Worm (Caenorhabditis elegans): ENCODE measurements around the gene pdfr-1.

Gene pdfr-1

ce11 chrIII:6603185-6603584 lies 48.7 kb downstream of the pdfr-1 start:
- no peak for TF ChIP-seq aly-1 (tag; optimal IDR thresholded peaks at IDR 0.05)
- no peak for TF ChIP-seq ets-7 (tag; optimal IDR thresholded peaks at IDR 0.05)
- TF ChIP-seq B0310.2 (tag; optimal IDR thresholded peaks at IDR 0.05), result no peak
- no peak for TF ChIP-seq ama-1 (optimal IDR thresholded peaks at IDR 0.05)
- no peak for TF ChIP-seq ceh-36 (tag; optimal IDR thresholded peaks at IDR 0.05)
- no peak for TF ChIP-seq tra-4 (tag; optimal IDR thresholded peaks at IDR 0.05)
- TF ChIP-seq scrt-1 (GFP tag; IDR thresholded peaks at IDR 0.05), result no peak
- TF ChIP-seq ceh-13 (GFP tag; optimal IDR thresholded peaks at IDR 0.05), result no peak
- no peak for TF ChIP-seq sea-1 (GFP tag; conservative IDR thresholded peaks at IDR 0.05)
- no peak for TF ChIP-seq pes-1 (GFP tag; IDR thresholded peaks at IDR 0.05)
- no peak for TF ChIP-seq F13C5.2 (tag; optimal IDR thresholded peaks at IDR 0.05)
- no peak for TF ChIP-seq flt-1 (GFP tag; IDR thresholded peaks at IDR 0.05)

DNA sequence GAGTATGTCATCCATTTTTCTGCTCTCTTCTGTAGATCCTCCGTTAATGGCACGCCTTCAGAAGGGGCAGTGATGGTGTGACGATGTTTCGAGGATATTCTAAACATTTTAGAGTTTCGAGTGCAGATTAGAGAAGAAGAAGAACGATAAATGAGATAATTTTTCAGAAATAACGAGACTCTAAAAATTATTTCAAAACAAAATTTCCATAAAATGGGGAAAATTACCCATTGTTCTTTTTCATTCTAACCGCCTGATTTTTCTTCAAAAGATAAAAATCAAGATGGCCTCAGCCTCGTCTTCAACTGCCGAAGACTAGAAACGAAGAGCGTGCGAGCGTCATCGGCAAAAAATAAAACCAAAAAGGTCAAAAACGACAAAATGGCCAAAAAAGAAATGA lies 50.8 kb downstream of the pdfr-1 start, which contains the start of gene let-765:
let-765 (minus strand) TSS at position 101 of the 400 bp plus-strand sequence.
- TF ChIP-seq ama-1 (optimal IDR thresholded peaks at IDR 0.05) (no peak), B0310.2 (tag; optimal IDR thresholded peaks at IDR 0.05) (no peak), tbx-11 (GFP tag; IDR thresholded peaks at IDR 0.05) (no peak), sea-1 (GFP tag; conservative IDR thresholded peaks at IDR 0.05) (no peak)

- no peak for TF ChIP-seq pes-1 (GFP tag; IDR thresholded peaks at IDR 0.05)
- no peak for TF ChIP-seq F13C5.2 (tag; optimal IDR thresholded peaks at IDR 0.05)
- no peak for TF ChIP-seq ama-1 (optimal IDR thresholded peaks at IDR 0.05)
- TF ChIP-seq sea-1 (GFP tag; conservative IDR thresholded peaks at IDR 0.05), result no peak
- TF ChIP-seq tbx-37 (GFP tag; conservative IDR thresholded peaks at IDR 0.05), result no peak
- TF ChIP-seq tbx-11 (GFP tag; IDR thresholded peaks at IDR 0.05), result no peak
- no peak for TF ChIP-seq hnd-1 (tag; optimal IDR thresholded peaks at IDR 0.05)
- no peak for TF ChIP-seq hmg-4 (GFP tag; optimal IDR thresholded peaks at IDR 0.05)
- TF ChIP-seq scrt-1 (GFP tag; IDR thresholded peaks at IDR 0.05), result no peak
- TF ChIP-seq B0310.2 (tag; optimal IDR thresholded peaks at IDR 0.05), result no peak
- TF ChIP-seq aly-1 (tag; optimal IDR thresholded peaks at IDR 0.05), result no peak
- no peak for TF ChIP-seq ceh-36 (tag; optimal IDR thresholded peaks at IDR 0.05)
- no peak for TF ChIP-seq tra-4 (tag; optimal IDR thresholded peaks at IDR 0.05)
These were observed 57.8 kb downstream of the pdfr-1 start for ce11 chrIII:6594069-6594468.

- TF ChIP-seq ama-1 (optimal IDR thresholded peaks at IDR 0.05) (no peak), ceh-13 (GFP tag; optimal IDR thresholded peaks at IDR 0.05) (no peak), flt-1 (GFP tag; IDR thresholded peaks at IDR 0.05) (no peak), hmbx-1 (tag; optimal IDR thresholded peaks at IDR 0.05) (no peak), tra-4 (tag; optimal IDR thresholded peaks at IDR 0.05) (no peak), sea-1 (GFP tag; conservative IDR thresholded peaks at IDR 0.05) (no peak), ets-7 (tag; optimal IDR thresholded peaks at IDR 0.05) (no peak), B0310.2 (tag; optimal IDR thresholded peaks at IDR 0.05) (no peak), hmg-4 (GFP tag; optimal IDR thresholded peaks at IDR 0.05) (no peak), ceh-36 (tag; optimal IDR thresholded peaks at IDR 0.05) (no peak), scrt-1 (GFP tag; IDR thresholded peaks at IDR 0.05) (no peak), aly-1 (tag; optimal IDR thresholded peaks at IDR 0.05) (no peak), F13C5.2 (tag; optimal IDR thresholded peaks at IDR 0.05) (no peak), pes-1 (GFP tag; IDR thresholded peaks at IDR 0.05) (no peak), tbx-37 (GFP tag; conservative IDR thresholded peaks at IDR 0.05) (no peak), tbx-11 (GFP tag; IDR thresholded peaks at IDR 0.05) (no peak), hnd-1 (tag; optimal IDR thresholded peaks at IDR 0.05) (no peak)
These were observed 59.8 kb downstream of the pdfr-1 start, which contains the start of gene F20H11.1 for ce11 chrIII:6592075-6592474. Gene F20H11.1 (minus strand): TSS chrIII:6592175.

- TF ChIP-seq ceh-36 (tag; optimal IDR thresholded peaks at IDR 0.05), result no peak
These were observed 62.4 kb downstream of the pdfr-1 start for ce11 chrIII:6589499-6589898.

DNA sequence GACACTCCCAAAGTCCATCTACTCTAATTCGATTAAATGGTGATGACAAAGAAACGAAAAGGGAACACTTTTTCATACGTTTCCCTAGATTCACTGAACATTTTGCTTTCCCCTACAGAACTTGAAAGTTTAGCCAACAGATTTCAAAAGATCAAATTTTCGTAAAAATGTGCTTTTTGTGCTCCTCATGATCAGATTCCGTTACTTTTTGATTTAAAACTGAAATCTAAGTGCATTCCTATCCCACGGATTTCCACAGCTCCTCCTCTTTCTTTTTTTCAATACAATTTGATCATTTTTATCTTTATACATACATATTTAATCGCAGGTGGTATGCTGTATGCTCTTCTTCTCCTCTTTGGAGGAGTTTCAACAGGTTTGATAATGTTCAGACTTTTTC lies 64.3 kb downstream of the pdfr-1 start, which contains the start of gene ddo-3:
ddo-3 (plus strand) TSS at position 301 of the 400 bp plus-strand sequence.
- no peak for TF ChIP-seq F13C5.2 (tag; optimal IDR thresholded peaks at IDR 0.05)
- TF ChIP-seq hnd-1 (tag; optimal IDR thresholded peaks at IDR 0.05), result no peak
- TF ChIP-seq ceh-36 (tag; optimal IDR thresholded peaks at IDR 0.05), result no peak
- TF ChIP-seq hmbx-1 (tag; optimal IDR thresholded peaks at IDR 0.05), result no peak
- TF ChIP-seq tra-4 (tag; optimal IDR thresholded peaks at IDR 0.05), result no peak
- no peak for TF ChIP-seq pes-1 (GFP tag; IDR thresholded peaks at IDR 0.05)
- no peak for TF ChIP-seq ama-1 (optimal IDR thresholded peaks at IDR 0.05)
- no peak for TF ChIP-seq tbx-11 (GFP tag; IDR thresholded peaks at IDR 0.05)
- no peak for TF ChIP-seq flt-1 (GFP tag; IDR thresholded peaks at IDR 0.05)
- TF ChIP-seq B0310.2 (tag; optimal IDR thresholded peaks at IDR 0.05), result no peak
- no peak for TF ChIP-seq ceh-13 (GFP tag; optimal IDR thresholded peaks at IDR 0.05)
- TF ChIP-seq aly-1 (tag; optimal IDR thresholded peaks at IDR 0.05), result no peak
- TF ChIP-seq tbx-37 (GFP tag; conservative IDR thresholded peaks at IDR 0.05), result no peak
- no peak for TF ChIP-seq ets-7 (tag; optimal IDR thresholded peaks at IDR 0.05)
- TF ChIP-seq scrt-1 (GFP tag; IDR thresholded peaks at IDR 0.05), result no peak
- no peak for TF ChIP-seq hmg-4 (GFP tag; optimal IDR thresholded peaks at IDR 0.05)
- TF ChIP-seq sea-1 (GFP tag; conservative IDR thresholded peaks at IDR 0.05), result no peak
